Worm (Caenorhabditis elegans): ENCODE measurements around the gene algn-1.

algn-1 gene

ce11 chrIII:6452683-6453082 is 7.2 kb upstream of the algn-1 start:
- TF ChIP-seq vab-7 (GFP tag; IDR thresholded peaks at IDR 0.05) (no peak), lsy-2 (tag; optimal IDR thresholded peaks at IDR 0.05) (peak in 1 of 2 experiments; percentile 28), ceh-44 (GFP tag; IDR thresholded peaks at IDR 0.05) (no peak), jun-1 (tag; optimal IDR thresholded peaks at IDR 0.05) (no peak), mep-1 (tag; optimal IDR thresholded peaks at IDR 0.05) (peak; percentile 40), aha-1 (tag) (no peak), nhr-76 (tag; optimal IDR thresholded peaks at IDR 0.05) (no peak), aly-2 (tag; optimal IDR thresholded peaks at IDR 0.05) (no peak), R02D3.7 (tag; optimal IDR thresholded peaks at IDR 0.05) (no peak), dpl-1 (GFP tag; optimal IDR thresholded peaks at IDR 0.05) (peak; percentile 58), ceh-28 (tag; optimal IDR thresholded peaks at IDR 0.05) (no peak), unc-39 (tag; optimal IDR thresholded peaks at IDR 0.05) (no peak), ceh-62 (tag; optimal IDR thresholded peaks at IDR 0.05) (no peak), ztf-7 (tag; optimal IDR thresholded peaks at IDR 0.05) (no peak), hlh-30 (tag; optimal IDR thresholded peaks at IDR 0.05; ENCODE audit: insufficient read depth) (peak; percentile 76), unc-62 (GFP tag; optimal IDR thresholded peaks at IDR 0.05 in 1 of 2) (peak in 1 of 2 experiments; percentile 96), unc-62 (tag; optimal IDR thresholded peaks at IDR 0.05) (no peak), Y75B8A.6 (GFP tag; IDR thresholded peaks at IDR 0.05) (no peak), hmg-1.1 (GFP tag; IDR thresholded peaks at IDR 0.05) (0 out of 2 replicates have a peak, but pooled peaks have one; percentile 11), hlh-11 (tag; optimal IDR thresholded peaks at IDR 0.05) (peak; percentile 10), madf-9 (GFP tag; conservative IDR thresholded peaks at IDR 0.05) (no peak), F10B5.3 (tag; optimal IDR thresholded peaks at IDR 0.05) (no peak), lin-38 (GFP tag; IDR thresholded peaks at IDR 0.05) (peak; percentile 39; the same call in 1 of the 2 replicates), lin-1 (GFP tag; IDR thresholded peaks at IDR 0.05) (no peak), dve-1 (tag; optimal IDR thresholded peaks at IDR 0.05; ENCODE audit: insufficient read depth) (peak; percentile 5), mes-2 (tag; optimal IDR thresholded peaks at IDR 0.05; ENCODE audit: poor library complexity, severe bottlenecking) (peak; percentile 5), egl-43 (GFP tag; IDR thresholded peaks at IDR 0.05) (no peak), ama-1 (optimal IDR thresholded peaks at IDR 0.05) (no peak)

ce11 chrIII:6453665-6454064 is 6.3 kb upstream of the algn-1 start:
- no peak for TF ChIP-seq daf-8 (GFP tag; IDR thresholded peaks at IDR 0.05)
- no peak for TF ChIP-seq Y48G9A.11 (GFP tag; IDR thresholded peaks at IDR 0.05)
- peak; percentile 72 for TF ChIP-seq nhr-77 (tag; optimal IDR thresholded peaks at IDR 0.05)
- TF ChIP-seq F49E8.2 (tag; optimal IDR thresholded peaks at IDR 0.05; ENCODE audit: borderline replicate concordance): no peak
- TF ChIP-seq hlh-11 (tag; optimal IDR thresholded peaks at IDR 0.05): peak; percentile 82
- peak; percentile 76; the same call in 1 of the 2 replicates for TF ChIP-seq arid-1 (GFP tag; conservative IDR thresholded peaks at IDR 0.05)
- TF ChIP-seq hif-1 (tag; optimal IDR thresholded peaks at IDR 0.05): peak in 1 of 2 experiments; percentile 88
- TF ChIP-seq zip-2 (tag; optimal IDR thresholded peaks at IDR 0.05): peak; percentile 39
- TF ChIP-seq fkh-10 (GFP tag; optimal IDR thresholded peaks at IDR 0.05): peak; percentile 7
- no peak for TF ChIP-seq snpc-4 (tag; optimal IDR thresholded peaks at IDR 0.05)
- no peak for TF ChIP-seq zfp-2 (tag; optimal IDR thresholded peaks at IDR 0.05)
- peak in 1 of 2 experiments; percentile 65 for TF ChIP-seq unc-62 (GFP tag; optimal IDR thresholded peaks at IDR 0.05 in 1 of 2)
- TF ChIP-seq unc-62 (tag; optimal IDR thresholded peaks at IDR 0.05): no peak
- no peak for TF ChIP-seq ces-1 (GFP tag; optimal IDR thresholded peaks at IDR 0.05)
- peak; percentile 95 for TF ChIP-seq mep-1 (tag; optimal IDR thresholded peaks at IDR 0.05)
- TF ChIP-seq lin-39 (tag; optimal IDR thresholded peaks at IDR 0.05): no peak
- no peak for TF ChIP-seq dmd-9 (GFP tag; IDR thresholded peaks at IDR 0.05)
- peak; percentile 71 for TF ChIP-seq mxl-3 (GFP tag; optimal IDR thresholded peaks at IDR 0.05)
- no peak for TF ChIP-seq php-3 (GFP tag; IDR thresholded peaks at IDR 0.05)
- TF ChIP-seq dpl-1 (GFP tag; optimal IDR thresholded peaks at IDR 0.05): peak; percentile 81
- TF ChIP-seq pha-4 (GFP tag; IDR thresholded peaks at IDR 0.05): peak; percentile 52; the same call in 1 of the 2 replicates
- no peak for TF ChIP-seq pha-4 (tag; optimal IDR thresholded peaks at IDR 0.05)
- TF ChIP-seq F26F4.8 (GFP tag; conservative IDR thresholded peaks at IDR 0.05): no peak
- no peak for TF ChIP-seq zag-1 (tag; optimal IDR thresholded peaks at IDR 0.05)
- TF ChIP-seq T20F7.1 (GFP tag; optimal IDR thresholded peaks at IDR 0.05): peak; percentile 62
- no peak for TF ChIP-seq ceh-82 (tag; optimal IDR thresholded peaks at IDR 0.05)
- TF ChIP-seq rbr-2 (tag; optimal IDR thresholded peaks at IDR 0.05): peak; percentile 87
- no peak for TF ChIP-seq Y105C5A.15 (GFP tag; IDR thresholded peaks at IDR 0.05)
- peak; percentile 78 for TF ChIP-seq hmg-1.1 (GFP tag; IDR thresholded peaks at IDR 0.05)
- no peak for TF ChIP-seq ceh-44 (GFP tag; IDR thresholded peaks at IDR 0.05)
- no peak for TF ChIP-seq F10B5.3 (tag; optimal IDR thresholded peaks at IDR 0.05)
